Fruit fly (Drosophila melanogaster): ENCODE data around the gene CG10274.

- TF ChIP-seq Pif1A (GFP tag; optimal IDR thresholded peaks at IDR 0.05) (no peak), fd96Ca (GFP tag; IDR thresholded peaks at IDR 0.05) (no peak), Ets98B (GFP tag; IDR thresholded peaks at IDR 0.05) (no peak)
Observed at dm6 chr3L:6135174-6135573, 46.5 kb downstream of the CG10274 start, which contains the start of gene Lcp65Ag1.
